Worm (Caenorhabditis elegans) whole organism, mixed stage, embryonic: Measurements from ENCODE around the gene cpt-6.

Experiments
- M03D4.4 ChIP-seq: sonication (generic microtip); optimal IDR thresholded peaks from 2 replicates; lab custom pipeline; 2017; ENCODE audit warnings: mild to moderate bottlenecking, missing genetic modification characterization, missing compliant biosample characterization
- bed-3 ChIP-seq: fragments of 200-800 bp; sonication (Bioruptor generic); optimal IDR thresholded peaks from 3 replicates; lab custom pipeline; 2018; ENCODE audit warnings: mild to moderate bottlenecking, missing genetic modification characterization, moderate library complexity, missing compliant biosample characterization
- blmp-1 ChIP-seq: fragments of 150-350 bp; optimal IDR thresholded peaks from 2 replicates; lab custom pipeline; 2014; ENCODE audit warnings: missing biosample characterization, missing genetic modification characterization
- ceh-39 ChIP-seq: fragments of 150-350 bp; optimal IDR thresholded peaks from 2 replicates; lab custom pipeline; 2014; ENCODE audit warnings: missing biosample characterization, missing genetic modification characterization
- ceh-43 ChIP-seq: fragments of 200-800 bp; sonication (Bioruptor generic); optimal IDR thresholded peaks from 2 replicates; lab custom pipeline; 2018; ENCODE audit warnings: mild to moderate bottlenecking, missing genetic modification characterization, moderate library complexity, missing compliant biosample characterization
- ceh-83 ChIP-seq: fragments of 200-800 bp; sonication (Bioruptor generic); optimal IDR thresholded peaks from 2 replicates; lab custom pipeline; 2018; ENCODE audit warnings: mild to moderate bottlenecking, missing genetic modification characterization, missing compliant biosample characterization
- ces-1 ChIP-seq: fragments of 150-350 bp; optimal IDR thresholded peaks from 2 replicates; lab custom pipeline; 2014; ENCODE audit warnings: missing biosample characterization, missing genetic modification reagents, missing genetic modification characterization
- cnd-1 ChIP-seq: fragments of 200-800 bp; sonication (Bioruptor generic); optimal IDR thresholded peaks from 2 replicates; lab custom pipeline; 2018; ENCODE audit warnings: mild to moderate bottlenecking, missing genetic modification characterization, missing compliant biosample characterization
- drap-1 ChIP-seq: fragments of 200-800 bp; sonication (Bioruptor generic); optimal IDR thresholded peaks from 3 replicates; lab custom pipeline; 2018; ENCODE audit warnings: mild to moderate bottlenecking, missing genetic modification characterization, missing compliant biosample characterization
- elt-1 ChIP-seq: sonication (generic microtip); optimal IDR thresholded peaks from 2 replicates; lab custom pipeline; 2017; ENCODE audit warnings: missing genetic modification characterization, mild to moderate bottlenecking, missing compliant biosample characterization, antibody characterized with exemption, moderate library complexity, borderline replicate concordance; ENCODE audit not compliant: insufficient read depth
- flh-1 ChIP-seq: fragments of 200-800 bp; sonication (Bioruptor generic); optimal IDR thresholded peaks from 2 replicates; lab custom pipeline; 2018; ENCODE audit warnings: mild to moderate bottlenecking, missing genetic modification characterization, moderate library complexity, missing compliant biosample characterization
- ham-2 ChIP-seq: fragments of 200-800 bp; sonication (Bioruptor generic); optimal IDR thresholded peaks from 2 replicates; lab custom pipeline; 2018; ENCODE audit warnings: mild to moderate bottlenecking, missing genetic modification characterization, missing compliant biosample characterization
- hlh-1 ChIP-seq: fragments of 150-350 bp; optimal IDR thresholded peaks from 2 replicates; lab custom pipeline; 2014; ENCODE audit warnings: missing biosample characterization, missing genetic modification reagents, missing genetic modification characterization
- lsy-2 ChIP-seq: fragments of 150-350 bp; optimal IDR thresholded peaks from 2 replicates; lab custom pipeline; 2014; ENCODE audit warnings: missing biosample characterization, missing genetic modification characterization
- mab-5 ChIP-seq: fragments of 150-350 bp; optimal IDR thresholded peaks from 2 replicates; lab custom pipeline; 2014; ENCODE audit warnings: missing biosample characterization, missing genetic modification characterization
- mep-1 ChIP-seq: fragments of 150-350 bp; optimal IDR thresholded peaks from 2 replicates; lab custom pipeline; 2017; ENCODE audit warnings: missing biosample characterization, missing genetic modification reagents, missing genetic modification characterization, inconsistent platforms
- nhr-2 ChIP-seq: fragments of 150-350 bp; optimal IDR thresholded peaks from 2 replicates; lab custom pipeline; 2014; ENCODE audit warnings: missing biosample characterization, missing genetic modification characterization
- nhr-237 ChIP-seq: fragments of 150-350 bp; optimal IDR thresholded peaks from 2 replicates; lab custom pipeline; 2014; ENCODE audit warnings: missing biosample characterization, missing genetic modification characterization
- nhr-28 ChIP-seq: fragments of 150-350 bp; optimal IDR thresholded peaks from 2 replicates; lab custom pipeline; 2014; ENCODE audit warnings: missing biosample characterization, missing genetic modification characterization
- nhr-76 ChIP-seq: sonication (generic microtip); optimal IDR thresholded peaks from 2 replicates; lab custom pipeline; 2017; ENCODE audit warnings: missing biosample characterization, missing genetic modification characterization
- snpc-4 ChIP-seq: fragments of 150-350 bp; optimal IDR thresholded peaks from 2 replicates; lab custom pipeline; 2014; ENCODE audit warnings: missing biosample characterization, missing genetic modification characterization
- sptf-1 ChIP-seq: sonication (generic microtip); optimal IDR thresholded peaks from 2 replicates; lab custom pipeline; 2017; ENCODE audit warnings: mild to moderate bottlenecking, missing genetic modification characterization, moderate library complexity, missing compliant biosample characterization
- tbx-8 ChIP-seq: fragments of 200-800 bp; sonication (Bioruptor generic); optimal IDR thresholded peaks from 2 replicates; lab custom pipeline; 2018; ENCODE audit warnings: mild to moderate bottlenecking, missing genetic modification characterization, moderate library complexity, missing compliant biosample characterization
- unc-39 ChIP-seq: fragments of 150-350 bp; optimal IDR thresholded peaks from 2 replicates; lab custom pipeline; 2014; ENCODE audit warnings: missing biosample characterization, missing genetic modification characterization
- unc-62 ChIP-seq: fragments of 150-350 bp; optimal IDR thresholded peaks from 2 replicates; lab custom pipeline; 2014; ENCODE audit warnings: missing biosample characterization, missing genetic modification reagents, missing genetic modification characterization
- ztf-11 ChIP-seq: fragments of 150-350 bp; optimal IDR thresholded peaks from 2 replicates; lab custom pipeline; 2014; ENCODE audit warnings: missing biosample characterization, missing genetic modification characterization

cpt-6 gene

ce11 chrV:6461250-6461649, 32.5 kb downstream of the cpt-6 start:
- no peak for TF ChIP-seq ztf-11
- no peak for TF ChIP-seq sptf-1 (tag; lab: Kevin White, UChicago)
- no peak for TF ChIP-seq mab-5 (tag; lab: Kevin White, UChicago)
- TF ChIP-seq bed-3 (GFP tag; lab: Kevin White, UChicago): no peak
- TF ChIP-seq M03D4.4 (tag; lab: Kevin White, UChicago): no peak
- no peak for TF ChIP-seq mep-1
- TF ChIP-seq flh-1 (GFP tag; lab: Kevin White, UChicago): no peak
- no peak for TF ChIP-seq ceh-39 (tag; lab: Kevin White, UChicago)

- TF ChIP-seq blmp-1 (tag; lab: Kevin White, UChicago) (no peak), hlh-1 (tag; lab: Kevin White, UChicago) (no peak), mab-5 (tag; lab: Kevin White, UChicago) (no peak), bed-3 (GFP tag; lab: Kevin White, UChicago) (no peak), ztf-11 (no peak), snpc-4 (tag; lab: Kevin White, UChicago) (no peak), nhr-2 (no peak), M03D4.4 (tag; lab: Kevin White, UChicago) (no peak), elt-1 (tag; lab: Kevin White, UChicago) (no peak), nhr-28 (tag; lab: Kevin White, UChicago) (no peak), unc-62 (GFP tag; lab: Kevin White, UChicago) (no peak), ceh-39 (tag; lab: Kevin White, UChicago) (no peak), nhr-237 (tag; lab: Kevin White, UChicago) (no peak), ceh-43 (GFP tag; lab: Kevin White, UChicago) (no peak), lsy-2 (tag; lab: Kevin White, UChicago) (no peak)
Observed at ce11 chrV:6458302-6458998, 35.3 kb downstream of the cpt-6 start.

DNA sequence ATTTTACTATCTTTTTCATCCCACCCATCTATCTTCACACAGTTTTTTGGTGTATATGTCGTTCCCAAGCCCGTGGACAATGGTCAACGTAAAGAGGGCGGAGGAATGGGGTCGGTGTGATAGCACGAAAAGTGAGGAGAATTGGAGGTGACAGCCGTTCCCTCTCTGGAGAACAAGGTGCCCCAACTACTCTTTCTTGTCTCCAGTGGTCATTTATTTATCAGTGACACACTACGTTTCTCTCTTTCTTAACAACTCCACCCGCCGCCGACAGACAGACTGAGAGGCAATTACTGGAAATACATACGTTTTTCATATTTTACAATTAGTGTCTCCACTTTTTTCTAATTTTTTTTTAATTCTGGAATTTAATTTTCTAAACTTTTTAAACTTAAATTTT, 36.8 kb downstream of the cpt-6 start:
- TF ChIP-seq blmp-1 (tag; lab: Kevin White, UChicago) (no peak), hlh-1 (tag; lab: Kevin White, UChicago) (peak; percentile 66), unc-62 (GFP tag; lab: Kevin White, UChicago) (peak; percentile 3)

- no peak for TF ChIP-seq ces-1 (GFP tag; lab: Kevin White, UChicago)
- TF ChIP-seq nhr-76 (tag; lab: Kevin White, UChicago): no peak
- no peak for TF ChIP-seq snpc-4 (tag; lab: Kevin White, UChicago)
- TF ChIP-seq nhr-28 (tag; lab: Kevin White, UChicago): no peak
- no peak for TF ChIP-seq drap-1
- no peak for TF ChIP-seq blmp-1 (tag; lab: Kevin White, UChicago)
- no peak for TF ChIP-seq elt-1 (tag; lab: Kevin White, UChicago)
- no peak for TF ChIP-seq unc-39 (tag; lab: Kevin White, UChicago)
- TF ChIP-seq mab-5 (tag; lab: Kevin White, UChicago): no peak
- no peak for TF ChIP-seq sptf-1 (tag; lab: Kevin White, UChicago)
- TF ChIP-seq ham-2 (GFP tag; lab: Kevin White, UChicago): no peak
- no peak for TF ChIP-seq unc-62 (GFP tag; lab: Kevin White, UChicago)
Observed at ce11 chrV:6453122-6453521, 40.6 kb downstream of the cpt-6 start, which contains the start of gene acl-9. Gene acl-9 (plus strand): TSS chrV:6453226.

DNA sequence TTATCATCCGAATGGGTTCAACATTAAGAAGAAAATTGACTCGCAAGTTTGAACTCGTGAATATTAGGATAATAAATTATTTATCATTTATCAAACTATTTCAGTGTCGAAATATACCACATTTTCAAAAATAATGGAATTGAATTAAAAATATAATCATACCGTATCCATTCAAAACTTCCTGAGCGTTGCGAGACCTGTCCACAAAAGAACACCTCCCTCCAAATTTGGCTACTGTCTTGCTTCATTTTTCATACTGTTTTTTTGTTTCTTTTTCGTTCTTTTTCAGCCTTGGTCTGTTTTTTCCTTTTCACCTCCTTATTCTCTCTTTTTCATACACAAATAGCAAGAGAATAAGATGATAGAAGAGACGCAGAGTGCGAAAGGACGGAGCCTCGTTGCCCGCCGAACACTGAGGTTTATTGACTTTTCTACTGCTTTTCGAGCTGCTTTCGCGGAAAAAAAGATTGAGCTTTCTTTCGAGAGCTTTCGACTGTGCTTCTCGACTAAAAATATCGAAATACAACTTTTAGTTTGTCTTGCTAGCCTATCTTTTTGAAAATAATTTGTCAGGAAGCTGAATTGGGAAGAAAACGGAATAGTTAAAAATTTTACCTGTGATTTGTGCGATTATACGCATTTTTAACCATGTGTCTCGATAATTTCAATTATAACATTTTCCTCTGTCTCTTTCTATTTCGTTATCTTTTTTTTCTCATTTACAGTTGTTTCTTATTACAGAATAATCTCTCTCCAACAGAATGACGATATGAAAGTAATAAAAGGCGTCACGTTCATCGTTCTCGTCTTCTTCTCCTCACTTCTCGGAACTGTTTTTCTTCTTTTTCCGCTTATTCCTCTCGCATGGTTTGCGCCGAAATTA, 43.4 kb downstream of the cpt-6 start, which contains the start of gene acl-8:
acl-8 (plus strand) TSS at position 742 of the 883 bp plus-strand sequence.
- no peak for TF ChIP-seq lsy-2 (tag; lab: Kevin White, UChicago)

ce11 chrV:6448356-6448755, 45.4 kb downstream of the cpt-6 start, which contains the start of gene fbxa-196:
Gene fbxa-196 (plus strand): TSS chrV:6448656.
- TF ChIP-seq tbx-8 (GFP tag; lab: Kevin White, UChicago) (no peak), elt-1 (tag; lab: Kevin White, UChicago) (no peak), blmp-1 (tag; lab: Kevin White, UChicago) (no peak), lsy-2 (tag; lab: Kevin White, UChicago) (no peak), snpc-4 (tag; lab: Kevin White, UChicago) (no peak), ceh-83 (GFP tag; lab: Kevin White, UChicago) (no peak), hlh-1 (tag; lab: Kevin White, UChicago) (no peak), flh-1 (GFP tag; lab: Kevin White, UChicago) (no peak), nhr-28 (tag; lab: Kevin White, UChicago) (no peak), ceh-39 (tag; lab: Kevin White, UChicago) (no peak), cnd-1 (tag; lab: Kevin White, UChicago) (no peak), nhr-2 (no peak), nhr-237 (tag; lab: Kevin White, UChicago) (no peak)
